Worm (Caenorhabditis elegans) whole organism, midembryonic: Measurements from ENCODE around the gene ZC416.2.

Experiments used
- T22C8.4 ChIP-seq: fragments of 200-800 bp; sonication (Bioruptor generic); IDR thresholded peaks from 2 replicates; pipeline ENCODE4 v1.3.6; 2022; ENCODE audit warnings: missing genetic modification characterization, missing compliant biosample characterization
- cog-1 ChIP-seq: sonication (generic microtip); optimal IDR thresholded peaks from 2 replicates; lab custom pipeline; 2016; ENCODE audit warnings: missing genetic modification characterization, missing compliant biosample characterization
- flt-1 ChIP-seq: fragments of 200-800 bp; sonication (Bioruptor generic); IDR thresholded peaks from 2 replicates; pipeline ENCODE4 v1.3.6; 2022; ENCODE audit warnings: missing genetic modification characterization, missing compliant biosample characterization
- klf-2 ChIP-seq: fragments of 200-800 bp; sonication (Bioruptor generic); conservative IDR thresholded peaks from 2 replicates; pipeline ENCODE4 v1.3.6; 2022; ENCODE audit warnings: missing genetic modification reagents, missing genetic modification characterization, missing compliant biosample characterization
- med-1 ChIP-seq: sonication (generic microtip); optimal IDR thresholded peaks from 2 replicates; lab custom pipeline; 2017; ENCODE audit warnings: missing genetic modification characterization, mild to moderate bottlenecking, missing compliant biosample characterization, antibody characterized with exemption, missing genetic modification reagents; ENCODE audit not compliant: insufficient read depth
- ref-1 ChIP-seq: fragments of 200-800 bp; sonication (Bioruptor generic); conservative IDR thresholded peaks from 2 replicates; pipeline ENCODE4 v1.3.6; 2022; ENCODE audit warnings: missing genetic modification reagents, missing genetic modification characterization, missing compliant biosample characterization
- tab-1 ChIP-seq: fragments of 200-800 bp; sonication (Bioruptor generic); IDR thresholded peaks from 2 replicates; pipeline ENCODE4 v1.3.6; 2022; ENCODE audit warnings: missing genetic modification characterization, missing compliant biosample characterization
- ztf-23 ChIP-seq: fragments of 200-800 bp; sonication (Bioruptor generic); IDR thresholded peaks from 2 replicates; pipeline ENCODE4 v1.3.6; 2022; ENCODE audit warnings: missing genetic modification reagents, missing genetic modification characterization, missing compliant biosample characterization
- ztf-29 ChIP-seq: fragments of 200-800 bp; sonication (Bioruptor generic); IDR thresholded peaks from 2 replicates; pipeline ENCODE4 v1.3.6; 2022; ENCODE audit warnings: missing genetic modification reagents, missing genetic modification characterization, missing compliant biosample characterization

The ZC416.2 gene

DNA sequence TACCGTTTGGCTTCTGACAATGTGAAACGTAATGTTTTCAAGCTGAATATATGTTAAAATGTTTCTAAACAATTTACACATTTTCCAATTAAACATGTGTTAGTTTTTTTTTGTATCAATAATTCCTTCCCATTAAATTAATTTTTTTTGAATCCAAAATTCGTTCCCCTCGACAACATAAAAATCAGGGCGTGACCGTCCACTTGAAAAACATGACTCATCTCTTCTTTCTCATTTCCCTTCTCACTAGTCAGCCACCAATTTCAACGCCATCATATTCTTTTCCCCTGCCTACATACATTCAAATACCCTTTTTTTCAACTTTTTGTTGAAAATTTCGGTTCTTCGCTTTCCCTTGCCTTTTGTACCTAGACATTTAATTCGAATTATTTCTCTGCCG, 944 bp upstream of the ZC416.2 start:
- TF ChIP-seq flt-1 (GFP tag; lab: Robert Waterston, UW) (no peak), tab-1 (no peak), ref-1 (GFP tag; lab: Robert Waterston, UW) (no peak), med-1 (GFP tag; lab: Kevin White, UChicago) (no peak), ztf-23 (GFP tag; lab: Robert Waterston, UW) (no peak), ztf-29 (GFP tag; lab: Robert Waterston, UW) (no peak), T22C8.4 (GFP tag; lab: Robert Waterston, UW) (no peak), klf-2 (GFP tag; lab: Robert Waterston, UW) (no peak), cog-1 (tag; lab: Kevin White, UChicago) (no peak)

- 0 out of 2 replicates have a peak, but pooled peaks have one; percentile 6 for TF ChIP-seq ref-1 (GFP tag; lab: Robert Waterston, UW)
- TF ChIP-seq ztf-23 (GFP tag; lab: Robert Waterston, UW) = no peak
- TF ChIP-seq flt-1 (GFP tag; lab: Robert Waterston, UW) = peak; percentile 18; the same call in 1 of the 2 replicates
- TF ChIP-seq T22C8.4 (GFP tag; lab: Robert Waterston, UW) = no peak
- peak; percentile 12 for TF ChIP-seq cog-1 (tag; lab: Kevin White, UChicago)
Measured at ce11 chrIV:3636528-3637129, 3.2 kb downstream of the ZC416.2 start, which contains the start of gene madf-9. madf-9 (plus strand) TSS chrIV:3637079.

ce11 chrIV:3638250-3638926, 5.0 kb downstream of the ZC416.2 start:
- TF ChIP-seq ztf-29 (GFP tag; lab: Robert Waterston, UW) (no peak), ref-1 (GFP tag; lab: Robert Waterston, UW) (no peak), tab-1 (no peak), med-1 (GFP tag; lab: Kevin White, UChicago) (no peak), T22C8.4 (GFP tag; lab: Robert Waterston, UW) (no peak), ztf-23 (GFP tag; lab: Robert Waterston, UW) (no peak), klf-2 (GFP tag; lab: Robert Waterston, UW) (no peak)

- TF ChIP-seq T22C8.4 (GFP tag; lab: Robert Waterston, UW) = no peak
Measured at ce11 chrIV:3642189-3642588, 8.8 kb downstream of the ZC416.2 start, which contains the start of gene CC8.3. CC8.3 (minus strand) TSS chrIV:3642289.

DNA sequence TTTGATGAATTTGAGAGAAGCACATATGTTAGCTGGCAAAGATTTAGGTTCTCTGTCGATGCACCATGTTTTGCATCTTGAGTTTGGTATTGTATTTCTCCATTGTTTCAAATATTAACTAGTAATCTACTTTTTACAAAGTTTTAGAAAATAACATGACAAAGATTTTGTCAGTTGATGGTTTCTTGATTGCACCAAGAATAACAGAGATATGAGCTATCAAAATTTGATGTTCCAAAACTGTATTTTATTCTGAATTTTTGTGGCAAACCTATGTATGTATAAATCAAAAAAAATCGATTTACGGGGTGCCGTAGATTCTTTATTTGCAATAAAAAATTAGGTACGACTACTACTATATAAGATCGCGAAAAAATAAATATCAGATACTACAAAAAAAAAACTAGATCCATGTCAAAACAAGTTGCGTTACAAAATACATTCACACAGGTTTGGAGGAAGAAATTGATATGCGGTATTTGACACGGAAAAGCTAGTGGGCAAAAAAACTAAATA, 11.5 kb downstream of the ZC416.2 start:
- TF ChIP-seq tab-1 (no peak), ref-1 (GFP tag; lab: Robert Waterston, UW) (no peak), T22C8.4 (GFP tag; lab: Robert Waterston, UW) (no peak), klf-2 (GFP tag; lab: Robert Waterston, UW) (no peak), ztf-29 (GFP tag; lab: Robert Waterston, UW) (no peak), flt-1 (GFP tag; lab: Robert Waterston, UW) (no peak), cog-1 (tag; lab: Kevin White, UChicago) (no peak), med-1 (GFP tag; lab: Kevin White, UChicago) (no peak), ztf-23 (GFP tag; lab: Robert Waterston, UW) (no peak)

DNA sequence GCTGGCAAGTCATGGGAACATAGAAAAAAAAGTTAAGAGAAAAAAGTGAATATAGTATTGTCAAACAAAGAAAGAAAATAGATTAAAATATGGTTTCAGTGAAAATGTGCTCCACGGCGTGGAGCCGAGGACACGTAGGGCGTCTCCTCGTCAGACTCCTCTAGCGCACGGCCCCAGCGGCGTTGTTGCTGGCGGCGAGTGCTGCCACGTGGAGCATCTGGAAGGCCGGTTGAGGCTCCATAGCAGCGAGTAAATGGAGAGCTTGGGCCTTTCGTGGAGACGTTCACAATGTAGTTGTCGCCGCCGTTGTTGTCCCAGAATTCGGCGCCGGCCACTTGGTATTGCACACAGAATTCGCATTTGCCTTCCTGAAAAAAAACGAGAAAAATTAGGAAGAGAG, 12.1 kb downstream of the ZC416.2 start:
- TF ChIP-seq cog-1 (tag; lab: Kevin White, UChicago) (no peak), flt-1 (GFP tag; lab: Robert Waterston, UW) (no peak), klf-2 (GFP tag; lab: Robert Waterston, UW) (no peak)

- 0 out of 2 replicates have a peak, but pooled peaks have one; percentile 11 for TF ChIP-seq T22C8.4 (GFP tag; lab: Robert Waterston, UW)
- no peak for TF ChIP-seq ref-1 (GFP tag; lab: Robert Waterston, UW)
Measured at ce11 chrIV:3646338-3647154, 13.1 kb downstream of the ZC416.2 start.

ce11 chrIV:3647551-3647950, 14.1 kb downstream of the ZC416.2 start:
- TF ChIP-seq ref-1 (GFP tag; lab: Robert Waterston, UW) (no peak), flt-1 (GFP tag; lab: Robert Waterston, UW) (no peak), T22C8.4 (GFP tag; lab: Robert Waterston, UW) (no peak), ztf-23 (GFP tag; lab: Robert Waterston, UW) (no peak)

- 0 out of 2 replicates have a peak, but pooled peaks have one; percentile 27 for TF ChIP-seq ztf-23 (GFP tag; lab: Robert Waterston, UW)
- TF ChIP-seq cog-1 (tag; lab: Kevin White, UChicago) = no peak
- TF ChIP-seq tab-1 = no peak
Measured at ce11 chrIV:3648634-3649240, 15.3 kb downstream of the ZC416.2 start, which contains the start of gene CC8.2. CC8.2 (minus strand) TSS chrIV:3648684.
